Worm (Caenorhabditis elegans) whole organism, late embryonic: ENCODE data around the gene F14D2.11.

ENCODE experiments used
- K09A11.1 ChIP-seq: sonication (generic microtip); optimal IDR thresholded peaks from 2 replicates; lab custom pipeline; 2017; ENCODE audit warnings: antibody characterized with exemption, mild to moderate bottlenecking, missing genetic modification characterization, missing compliant biosample characterization; ENCODE audit not compliant: insufficient read depth
- Y22D7AL.16 ChIP-seq: sonication (generic microtip); optimal IDR thresholded peaks from 2 replicates; lab custom pipeline; 2016; ENCODE audit warnings: missing genetic modification characterization, missing compliant biosample characterization
- ceh-19 ChIP-seq: fragments of 200-800 bp; sonication (Bioruptor generic); optimal IDR thresholded peaks from 2 replicates; lab custom pipeline; 2018; ENCODE audit warnings: mild to moderate bottlenecking, missing genetic modification characterization, missing compliant biosample characterization
- ceh-2 ChIP-seq: sonication (generic microtip); optimal IDR thresholded peaks from 2 replicates; lab custom pipeline; 2016; ENCODE audit warnings: missing genotype, missing genetic modification characterization, missing compliant biosample characterization
- dve-1 ChIP-seq: sonication (generic microtip); optimal IDR thresholded peaks from 2 replicates; lab custom pipeline; 2017; ENCODE audit warnings: antibody characterized with exemption, mild to moderate bottlenecking, missing genetic modification characterization, missing compliant biosample characterization
- fkh-10 ChIP-seq: fragments of 150-350 bp; optimal IDR thresholded peaks from 2 replicates; lab custom pipeline; 2014; ENCODE audit warnings: missing biosample characterization, missing genetic modification reagents, missing genetic modification characterization
- hlh-13 ChIP-seq: fragments of 200-800 bp; sonication (Bioruptor generic); optimal IDR thresholded peaks from 2 replicates; lab custom pipeline; 2018; ENCODE audit warnings: mild to moderate bottlenecking, missing genetic modification characterization, missing compliant biosample characterization
- pha-4 ChIP-seq: fragments of 150-350 bp; optimal IDR thresholded peaks from 2 replicates; lab custom pipeline; 2018; ENCODE audit warnings: missing biosample characterization, missing genetic modification reagents, missing genetic modification characterization
- pqm-1 ChIP-seq: sonication (generic microtip); optimal IDR thresholded peaks from 2 replicates; lab custom pipeline; 2016; ENCODE audit warnings: missing genetic modification characterization, missing compliant biosample characterization
- sox-4 ChIP-seq: sonication (generic microtip); optimal IDR thresholded peaks from 2 replicates; lab custom pipeline; 2017; ENCODE audit warnings: mild to moderate bottlenecking, missing genetic modification characterization, inconsistent platforms, missing compliant biosample characterization
- unc-86 ChIP-seq: sonication (generic microtip); optimal IDR thresholded peaks from 2 replicates; lab custom pipeline; 2016; ENCODE audit warnings: missing genetic modification characterization, missing compliant biosample characterization

DNA sequence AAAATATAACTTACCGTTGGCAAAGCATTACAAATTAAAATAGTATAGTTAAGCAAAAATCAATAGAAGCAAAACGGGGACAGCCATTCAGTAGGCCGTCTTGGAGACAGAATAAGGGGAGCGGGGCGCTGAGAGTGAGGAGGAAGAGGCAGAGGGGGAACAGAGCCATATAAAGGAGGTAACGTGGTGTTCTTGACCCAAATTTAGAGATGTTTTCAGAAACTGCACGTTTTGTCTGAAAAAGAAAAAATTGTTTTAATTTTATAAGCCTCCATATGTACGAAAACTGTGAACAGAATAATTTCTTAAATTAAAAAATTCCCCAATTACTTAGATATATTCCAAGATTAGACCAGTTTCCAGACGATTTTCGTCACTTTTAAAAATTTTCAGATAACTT is 28.4 kb downstream of the F14D2.11 start, which contains the start of gene F39E9.6:
- no peak for TF ChIP-seq unc-86 (tag; lab: Kevin White, UChicago)
- TF ChIP-seq pqm-1 (tag; lab: Kevin White, UChicago) = no peak
- TF ChIP-seq dve-1 (tag; lab: Kevin White, UChicago) = no peak
- TF ChIP-seq hlh-13 (GFP tag; lab: Kevin White, UChicago) = no peak
- no peak for TF ChIP-seq ceh-2 (tag; lab: Kevin White, UChicago)
- no peak for TF ChIP-seq Y22D7AL.16 (tag; lab: Kevin White, UChicago)
- no peak for TF ChIP-seq sox-4 (tag; lab: Kevin White, UChicago)
- no peak for TF ChIP-seq fkh-10 (GFP tag; lab: Kevin White, UChicago)
- no peak for TF ChIP-seq K09A11.1
- TF ChIP-seq pha-4 = no peak
- TF ChIP-seq ceh-19 (GFP tag; lab: Kevin White, UChicago) = no peak
